Worm (Caenorhabditis elegans): ENCODE data around the gene sea-2.

Gene sea-2

ce11 chrII:3957455-3958212 is 7.5 kb downstream of the sea-2 start:
- no peak for TF ChIP-seq npax-4 (tag; optimal IDR thresholded peaks at IDR 0.05)
- peak; percentile 21 for TF ChIP-seq tbx-2 (tag; optimal IDR thresholded peaks at IDR 0.05)
- peak; percentile 14 for TF ChIP-seq ceh-31 (tag; optimal IDR thresholded peaks at IDR 0.05)
- TF ChIP-seq sox-2 (GFP tag; IDR thresholded peaks at IDR 0.05): peak; percentile 14; the same call in 1 of the 2 replicates
- no peak for TF ChIP-seq K09A11.1 (tag; optimal IDR thresholded peaks at IDR 0.05; ENCODE audit: insufficient read depth)
- TF ChIP-seq dve-1 (tag; optimal IDR thresholded peaks at IDR 0.05): peak; percentile 70
- no peak for TF ChIP-seq dmd-4 (tag; optimal IDR thresholded peaks at IDR 0.05; ENCODE audit: borderline replicate concordance)

- TF ChIP-seq tbx-2 (tag; optimal IDR thresholded peaks at IDR 0.05) (peak; percentile 66), unc-42 (tag; optimal IDR thresholded peaks at IDR 0.05) (peak; percentile 82), odd-2 (tag; optimal IDR thresholded peaks at IDR 0.05) (no peak), T23F11.4 (GFP tag; optimal IDR thresholded peaks at IDR 0.05) (peak; percentile 22), nfya-1 (tag; optimal IDR thresholded peaks at IDR 0.05) (peak; percentile 41), sox-4 (tag; optimal IDR thresholded peaks at IDR 0.05) (no peak), hlh-13 (GFP tag; optimal IDR thresholded peaks at IDR 0.05) (no peak), K09A11.1 (tag; optimal IDR thresholded peaks at IDR 0.05; ENCODE audit: insufficient read depth) (no peak), fax-1 (tag; optimal IDR thresholded peaks at IDR 0.05) (no peak), ahr-1 (tag; optimal IDR thresholded peaks at IDR 0.05) (no peak), ceh-18 (tag; optimal IDR thresholded peaks at IDR 0.05) (peak; percentile 84), ceh-22 (tag; optimal IDR thresholded peaks at IDR 0.05) (no peak), K02D7.2 (tag; optimal IDR thresholded peaks at IDR 0.05) (no peak), hlh-30 (tag; optimal IDR thresholded peaks at IDR 0.05; ENCODE audit: insufficient read depth) (peak; percentile 75), nhr-232 (tag; optimal IDR thresholded peaks at IDR 0.05) (no peak), ceh-31 (tag; optimal IDR thresholded peaks at IDR 0.05) (peak; percentile 14), ceh-19 (GFP tag; optimal IDR thresholded peaks at IDR 0.05) (no peak), fkh-6 (tag; optimal IDR thresholded peaks at IDR 0.05) (no peak), ref-2 (tag; optimal IDR thresholded peaks at IDR 0.05) (peak; percentile 18), che-1 (tag; optimal IDR thresholded peaks at IDR 0.05) (no peak), pros-1 (tag; optimal IDR thresholded peaks at IDR 0.05) (no peak), elt-2 (tag; optimal IDR thresholded peaks at IDR 0.05) (peak; percentile 30), rnt-1 (tag; optimal IDR thresholded peaks at IDR 0.05) (peak; percentile 22), ceh-45 (GFP tag; IDR thresholded peaks at IDR 0.05) (no peak), tbx-7 (tag; optimal IDR thresholded peaks at IDR 0.05) (peak; percentile 18), lim-6 (tag; optimal IDR thresholded peaks at IDR 0.05) (no peak), zip-5 (tag; optimal IDR thresholded peaks at IDR 0.05) (no peak), dve-1 (tag; optimal IDR thresholded peaks at IDR 0.05) (peak; percentile 70), ceh-34 (tag; optimal IDR thresholded peaks at IDR 0.05) (peak; percentile 51)
These were observed 8.6 kb downstream of the sea-2 start for ce11 chrII:3958673-3959299.

- no peak for TF ChIP-seq pha-4 (tag; optimal IDR thresholded peaks at IDR 0.05)
- TF ChIP-seq fkh-6 (tag; optimal IDR thresholded peaks at IDR 0.05): no peak
- peak; percentile 11 for TF ChIP-seq unc-42 (tag; optimal IDR thresholded peaks at IDR 0.05)
- TF ChIP-seq dmd-4 (tag; optimal IDR thresholded peaks at IDR 0.05; ENCODE audit: borderline replicate concordance): no peak
- no peak for TF ChIP-seq ceh-14 (tag; optimal IDR thresholded peaks at IDR 0.05)
- no peak for TF ChIP-seq npax-4 (tag; optimal IDR thresholded peaks at IDR 0.05)
- TF ChIP-seq ahr-1 (tag; optimal IDR thresholded peaks at IDR 0.05): no peak
- TF ChIP-seq lim-6 (tag; optimal IDR thresholded peaks at IDR 0.05): no peak
- TF ChIP-seq ceh-2 (tag; optimal IDR thresholded peaks at IDR 0.05): no peak
- TF ChIP-seq ttx-3 (tag; optimal IDR thresholded peaks at IDR 0.05): peak; percentile 12
- peak; percentile 37 for TF ChIP-seq unc-55 (GFP tag; optimal IDR thresholded peaks at IDR 0.05)
- TF ChIP-seq madf-2 (tag; optimal IDR thresholded peaks at IDR 0.05): no peak
- TF ChIP-seq zip-5 (tag; optimal IDR thresholded peaks at IDR 0.05): no peak
- peak; percentile 31 for TF ChIP-seq nfya-1 (tag; optimal IDR thresholded peaks at IDR 0.05)
- peak; percentile 25 for TF ChIP-seq ceh-31 (tag; optimal IDR thresholded peaks at IDR 0.05)
- no peak for TF ChIP-seq nhr-232 (tag; optimal IDR thresholded peaks at IDR 0.05)
- peak; percentile 35 for TF ChIP-seq unc-86 (tag; optimal IDR thresholded peaks at IDR 0.05)
- no peak for TF ChIP-seq pros-1 (tag; optimal IDR thresholded peaks at IDR 0.05)
- no peak for TF ChIP-seq ref-2 (tag; optimal IDR thresholded peaks at IDR 0.05)
- TF ChIP-seq hlh-30 (tag; optimal IDR thresholded peaks at IDR 0.05; ENCODE audit: insufficient read depth): no peak
- no peak for TF ChIP-seq ceh-18 (tag; optimal IDR thresholded peaks at IDR 0.05)
- TF ChIP-seq hlh-15 (tag; optimal IDR thresholded peaks at IDR 0.05): no peak
These were observed 9.4 kb downstream of the sea-2 start for ce11 chrII:3959432-3960102.

All from whole organism, late embryonic.